Fruit fly (Drosophila melanogaster) whole organism, embryonic: ENCODE measurements around the gene Rpn12.

ENCODE experiments used
- Awh ChIP-seq: fragments of 200-800 bp; sonication (Bioruptor generic); IDR thresholded peaks from 2 replicates; pipeline ENCODE4, ENCODE4 v1.3.6; 2022; ENCODE audit warnings: missing biosample characterization, missing genetic modification characterization
- Bgb ChIP-seq: fragments of 200-800 bp; sonication (Bioruptor generic); IDR thresholded peaks from 2 replicates; pipeline ENCODE4 v1.3.6; 2022; ENCODE audit warnings: missing biosample characterization, missing genetic modification characterization; ENCODE audit not compliant: partially characterized antibody
- CG10274 ChIP-seq: fragments of 200-800 bp; sonication (Bioruptor generic); optimal IDR thresholded peaks from 3 replicates; lab custom pipeline; 2017; ENCODE audit warnings: missing biosample characterization, mild to moderate bottlenecking, missing genetic modification characterization
- CG10565 ChIP-seq: fragments of 200-800 bp; sonication (Bioruptor generic); optimal IDR thresholded peaks from 3 replicates; lab custom pipeline; 2016; ENCODE audit warnings: missing biosample characterization, mild to moderate bottlenecking, missing genetic modification characterization
- CG11398 ChIP-seq: fragments of 200-800 bp; sonication (Bioruptor generic); optimal IDR thresholded peaks from 2 replicates; lab custom pipeline; 2016; ENCODE audit warnings: missing biosample characterization, missing genetic modification characterization
- CG12769 ChIP-seq: fragments of 200-800 bp; sonication (Bioruptor generic); optimal IDR thresholded peaks from 2 replicates; lab custom pipeline; 2019; ENCODE audit warnings: missing biosample characterization, mild to moderate bottlenecking, missing genetic modification characterization, moderate library complexity
- CG14014 ChIP-seq: fragments of 200-800 bp; sonication (Bioruptor generic); IDR thresholded peaks from 2 replicates; pipeline ENCODE4 v1.3.6; 2022; ENCODE audit warnings: missing biosample characterization, missing genetic modification characterization
- CG14050 ChIP-seq: fragments of 200-800 bp; sonication (Bioruptor generic); IDR thresholded peaks from 3 replicates; pipeline ENCODE4 v1.3.6; 2022; ENCODE audit warnings: missing biosample characterization, missing genetic modification characterization
- CG15073 ChIP-seq: fragments of 200-800 bp; sonication (Bioruptor generic); optimal IDR thresholded peaks from 2 replicates; lab custom pipeline; 2016; ENCODE audit warnings: missing biosample characterization, missing genetic modification characterization
- CG1603 ChIP-seq: fragments of 200-800 bp; sonication (Bioruptor generic); optimal IDR thresholded peaks from 2 replicates; lab custom pipeline; 2019; ENCODE audit warnings: missing biosample characterization, mild to moderate bottlenecking, missing genetic modification characterization, moderate library complexity
- CG16815 ChIP-seq: fragments of 200-800 bp; sonication (Bioruptor generic); optimal IDR thresholded peaks from 3 replicates; lab custom pipeline; 2017; ENCODE audit warnings: missing biosample characterization, mild to moderate bottlenecking, missing genetic modification characterization
- CG17359 ChIP-seq: fragments of 200-800 bp; sonication (Bioruptor generic); optimal IDR thresholded peaks from 3 replicates; lab custom pipeline; 2018; ENCODE audit warnings: missing biosample characterization, mild to moderate bottlenecking, missing genetic modification characterization, moderate library complexity
- CG17568 ChIP-seq: fragments of 200-800 bp; sonication (Bioruptor generic); optimal IDR thresholded peaks from 2 replicates; lab custom pipeline; 2018; ENCODE audit warnings: missing biosample characterization, mild to moderate bottlenecking, missing genetic modification characterization, moderate library complexity
- CG17612 ChIP-seq: fragments of 200-800 bp; sonication (Bioruptor generic); IDR thresholded peaks from 2 replicates; pipeline ENCODE4 v1.3.6; 2022; ENCODE audit warnings: missing biosample characterization, missing genetic modification characterization
- CG17829 ChIP-seq: fragments of 200-800 bp; optimal IDR thresholded peaks from 2 replicates; lab custom pipeline; 2019; ENCODE audit warnings: missing biosample characterization, mild to moderate bottlenecking, missing genetic modification characterization, moderate library complexity
- CG32772 ChIP-seq: fragments of 200-800 bp; sonication (Bioruptor generic); IDR thresholded peaks from 2 replicates; pipeline ENCODE4 v1.3.6; 2022; ENCODE audit warnings: missing biosample characterization, missing genetic modification characterization
- CG7271 ChIP-seq: fragments of 200-800 bp; sonication (Bioruptor generic); optimal IDR thresholded peaks from 2 replicates; lab custom pipeline; 2018; ENCODE audit warnings: missing biosample characterization, mild to moderate bottlenecking, missing genetic modification characterization, moderate library complexity
- CG7839 ChIP-seq: fragments of 200-800 bp; sonication (Bioruptor generic); optimal IDR thresholded peaks from 3 replicates; lab custom pipeline; 2018; ENCODE audit warnings: missing biosample characterization, mild to moderate bottlenecking, missing genetic modification characterization, moderate library complexity
- CG8359 ChIP-seq: fragments of 200-800 bp; sonication (Bioruptor generic); optimal IDR thresholded peaks from 2 replicates; lab custom pipeline; 2017; ENCODE audit warnings: missing biosample characterization, mild to moderate bottlenecking, missing genetic modification characterization, borderline replicate concordance
- CG8924 ChIP-seq: fragments of 200-800 bp; optimal IDR thresholded peaks from 3 replicates; lab custom pipeline; 2019; ENCODE audit warnings: missing biosample characterization, mild to moderate bottlenecking, missing genetic modification characterization, moderate library complexity
- CG9727 ChIP-seq: fragments of 200-800 bp; sonication (Bioruptor generic); optimal IDR thresholded peaks from 3 replicates; lab custom pipeline; 2017; ENCODE audit warnings: missing biosample characterization, mild to moderate bottlenecking, missing genetic modification characterization
- CG9797 ChIP-seq: fragments of 200-800 bp; sonication (Bioruptor generic); optimal IDR thresholded peaks from 3 replicates; lab custom pipeline; 2018; ENCODE audit warnings: missing biosample characterization, mild to moderate bottlenecking, missing genetic modification characterization
- CG9817 ChIP-seq: fragments of 200-800 bp; sonication (Bioruptor generic); optimal IDR thresholded peaks from 2 replicates; lab custom pipeline; 2018; ENCODE audit warnings: missing biosample characterization, mild to moderate bottlenecking, missing genetic modification characterization, moderate library complexity
- CkIIα-i1 ChIP-seq: fragments of 200-800 bp; sonication (Bioruptor generic); IDR thresholded peaks from 2 replicates; pipeline ENCODE4 v1.3.6; 2022; ENCODE audit warnings: missing biosample characterization, missing genetic modification characterization
- D19A ChIP-seq: fragments of 200-800 bp; optimal IDR thresholded peaks from 3 replicates; lab custom pipeline; 2019; ENCODE audit warnings: missing biosample characterization, mild to moderate bottlenecking, missing genetic modification characterization, moderate library complexity
- Dfd ChIP-seq, 2 experiments: fragments of >200 bp; optimal IDR thresholded peaks; 2 replicates each; lab custom pipeline; 2017; ENCODE audit warnings: missing biosample characterization in 2 of 2, missing genetic modification characterization in 2 of 2
- Dll ChIP-seq: fragments of 200-800 bp; sonication (Bioruptor generic); IDR thresholded peaks from 4 replicates; pipeline ENCODE4 v1.3.6; 2022; ENCODE audit warnings: missing biosample characterization, missing genetic modification characterization; ENCODE audit not compliant: partially characterized antibody
- Doc2 ChIP-seq: fragments of 200-800 bp; sonication (Bioruptor generic); IDR thresholded peaks from 2 replicates; pipeline ENCODE4 v1.3.6; 2022; ENCODE audit warnings: missing biosample characterization, missing genetic modification characterization
- E2f2 ChIP-seq: fragments of 200-800 bp; sonication (Bioruptor generic); IDR thresholded peaks from 2 replicates; pipeline ENCODE4 v1.3.6; 2022; ENCODE audit warnings: missing biosample characterization, missing genetic modification characterization
- Elba2 ChIP-seq: fragments of 200-800 bp; sonication (Bioruptor generic); optimal IDR thresholded peaks from 3 replicates; lab custom pipeline; 2016; ENCODE audit warnings: missing biosample characterization, missing genetic modification characterization
- Hmr ChIP-seq: fragments of 200-800 bp; sonication (Bioruptor generic); optimal IDR thresholded peaks from 3 replicates; lab custom pipeline; 2017; ENCODE audit warnings: mild to moderate bottlenecking, missing biosample characterization, missing genetic modification reagents, missing genetic modification characterization
- NC2β ChIP-seq: fragments of 200-800 bp; sonication (Bioruptor generic); optimal IDR thresholded peaks from 2 replicates; lab custom pipeline; 2016; ENCODE audit warnings: missing biosample characterization, missing genetic modification characterization
- NFAT ChIP-seq: fragments of 200-800 bp; sonication (Bioruptor generic); IDR thresholded peaks from 2 replicates; pipeline ENCODE4 v1.3.6; 2022; ENCODE audit warnings: missing biosample characterization, missing genetic modification characterization
- Nf-YA ChIP-seq: fragments of 200-800 bp; sonication (Bioruptor generic); IDR thresholded peaks from 2 replicates; pipeline ENCODE4 v1.3.6; 2022; ENCODE audit warnings: missing biosample characterization, missing genetic modification characterization
- Trl ChIP-seq, 3 experiments: fragments of >200 bp in 2 of 3; fragments of 200-800 bp in 1 of 3; sonication (Bioruptor generic) in 1 of 3; optimal IDR thresholded peaks; 2 replicates in 1 of 3; 3 replicates in 2 of 3; lab custom pipeline; 2016 to 2017; ENCODE audit warnings: missing biosample characterization in 1 of 3, missing genetic modification characterization in 1 of 3
- Vsx1 ChIP-seq: fragments of 200-800 bp; sonication (Bioruptor generic); optimal IDR thresholded peaks from 2 replicates; lab custom pipeline; 2017; ENCODE audit warnings: missing biosample characterization, mild to moderate bottlenecking, missing genetic modification characterization, missing genetic modification reagents
- Xrp1 ChIP-seq: fragments of 200-800 bp; sonication (Bioruptor generic); IDR thresholded peaks from 2 replicates; pipeline ENCODE4 v1.3.6; 2022; ENCODE audit warnings: missing biosample characterization, missing genetic modification characterization
- YL-1 ChIP-seq: fragments of 200-800 bp; sonication (Bioruptor generic); optimal IDR thresholded peaks from 3 replicates; lab custom pipeline; 2017; ENCODE audit warnings: missing biosample characterization, mild to moderate bottlenecking, missing genetic modification characterization
- crp ChIP-seq, 2 experiments: fragments of 200-800 bp; sonication (Bioruptor generic); optimal IDR thresholded peaks; 2 replicates in 1 of 2; 3 replicates in 1 of 2; lab custom pipeline; 2017; ENCODE audit warnings: missing biosample characterization in 2 of 2, missing genetic modification characterization in 2 of 2, mild to moderate bottlenecking in 1 of 2, moderate library complexity in 1 of 2
- ems ChIP-seq: fragments of 200-800 bp; sonication (Bioruptor generic); optimal IDR thresholded peaks from 3 replicates; lab custom pipeline; 2016; ENCODE audit warnings: missing biosample characterization, missing genetic modification characterization
- gt ChIP-seq: fragments of 200-800 bp; sonication (Bioruptor generic); IDR thresholded peaks from 2 replicates; pipeline ENCODE4 v1.3.6; 2022; ENCODE audit warnings: missing biosample characterization, missing genetic modification characterization
- hkb ChIP-seq, 2 experiments: fragments of 200-800 bp in 1 of 2; fragments of >200 bp in 1 of 2; sonication (Bioruptor generic) in 1 of 2; IDR thresholded peaks in 1 of 2; optimal IDR thresholded peaks in 1 of 2; 2 replicates each; pipeline versions ENCODE4 v1.3.6 to Lab custom; 2017 to 2022; ENCODE audit warnings: missing biosample characterization in 1 of 2, missing genetic modification characterization in 1 of 2
- hth ChIP-seq: fragments of >200 bp; optimal IDR thresholded peaks from 2 replicates; lab custom pipeline; 2017; ENCODE audit warnings: inconsistent platforms
- kni ChIP-seq: fragments of 200-800 bp; sonication (Bioruptor generic); optimal IDR thresholded peaks from 3 replicates; lab custom pipeline; 2017; ENCODE audit warnings: mild to moderate bottlenecking, missing biosample characterization, missing genetic modification reagents, missing genetic modification characterization
- phol ChIP-seq: fragments of 200-800 bp; sonication (Bioruptor generic); optimal IDR thresholded peaks from 3 replicates; lab custom pipeline; 2018; ENCODE audit warnings: missing biosample characterization, mild to moderate bottlenecking, missing genetic modification characterization, moderate library complexity
- pita ChIP-seq: fragments of 200-800 bp; sonication (Bioruptor generic); optimal IDR thresholded peaks from 2 replicates; lab custom pipeline; 2017; ENCODE audit warnings: missing biosample characterization, mild to moderate bottlenecking, missing genetic modification characterization
- tin ChIP-seq: fragments of 200-800 bp; sonication (Bioruptor generic); optimal IDR thresholded peaks from 3 replicates; lab custom pipeline; 2016; ENCODE audit warnings: missing biosample characterization, missing genetic modification characterization
- trh ChIP-seq: fragments of 200-800 bp; sonication (Bioruptor generic); optimal IDR thresholded peaks from 2 replicates; lab custom pipeline; 2016; ENCODE audit warnings: missing biosample characterization, missing genetic modification characterization

Gene Rpn12

dm6 chr3L:16574307-16574946 is 8.4 kb upstream of the Rpn12 start, which contains the start of gene mbf1 (continued):
- TF ChIP-seq hth, result no peak
- TF ChIP-seq crp (GFP tag; optimal IDR thresholded peaks at IDR 0.05; lab: Kevin White, UChicago), result peak; percentile 62 to 92
- TF ChIP-seq hkb (optimal IDR thresholded peaks at IDR 0.05; lab: Kevin White, UChicago), result no peak
- TF ChIP-seq hkb (GFP tag; IDR thresholded peaks at IDR 0.05; lab: Robert Waterston, UW), result no peak
- TF ChIP-seq Bgb (GFP tag; lab: Robert Waterston, UW), result 0 out of 2 replicates have a peak, but pooled peaks have one; percentile 28
- TF ChIP-seq NC2β, result peak; percentile 9
- TF ChIP-seq Awh, result no peak
- TF ChIP-seq E2f2, result peak; percentile 69
- TF ChIP-seq Vsx1 (GFP tag; lab: Kevin White, UChicago), result no peak
- TF ChIP-seq CG8924 (tag; lab: Kevin White, UChicago), result peak; percentile 52
- peak; percentile 11 for TF ChIP-seq Hmr
- no peak for TF ChIP-seq CG9817 (tag; lab: Kevin White, UChicago)
- no peak for TF ChIP-seq Nf-YA (GFP tag; lab: Robert Waterston, UW)
- TF ChIP-seq CG17829, result peak; percentile 13
- no peak for TF ChIP-seq CG32772 (GFP tag; lab: Robert Waterston, UW)
- peak; percentile 91 for TF ChIP-seq YL-1 (GFP tag; lab: Kevin White, UChicago)
- TF ChIP-seq ems (GFP tag; lab: Kevin White, UChicago), result no peak
- TF ChIP-seq Dll (GFP tag; lab: Robert Waterston, UW), result peak; percentile 78
- TF ChIP-seq, all 482 proteins: peak for 138

dm6 chr3L:16580049-16580448 is 2.8 kb upstream of the Rpn12 start, which contains the start of gene nxf2:
TSS of gene nxf2 (minus strand) at chr3L:16580306.
- no peak for TF ChIP-seq tin (GFP tag; lab: Kevin White, UChicago)
- no peak for TF ChIP-seq Trl (optimal IDR thresholded peaks at IDR 0.05; lab: Kevin White, UChicago)
- TF ChIP-seq Trl (GFP tag; optimal IDR thresholded peaks at IDR 0.05; lab: Kevin White, UChicago), result no peak
- TF ChIP-seq CG9727, result no peak
- no peak for TF ChIP-seq CG10274
- no peak for TF ChIP-seq trh (GFP tag; lab: Kevin White, UChicago)
- TF ChIP-seq pita (GFP tag; lab: Kevin White, UChicago), result no peak
- no peak for TF ChIP-seq CG9797
- no peak for TF ChIP-seq NFAT
- TF ChIP-seq CG11398 (GFP tag; lab: Kevin White, UChicago), result no peak
- no peak for TF ChIP-seq CG8359 (GFP tag; lab: Kevin White, UChicago)
- TF ChIP-seq Elba2, result no peak
- no peak for TF ChIP-seq CG16815 (GFP tag; lab: Kevin White, UChicago)
- no peak for TF ChIP-seq CG17612
- no peak for TF ChIP-seq CG17568 (GFP tag; lab: Kevin White, UChicago)
- TF ChIP-seq CG7839 (tag; lab: Kevin White, UChicago), result no peak
- no peak for TF ChIP-seq CG14014 (GFP tag; lab: Robert Waterston, UW)
- TF ChIP-seq Xrp1 (GFP tag; lab: Robert Waterston, UW), result 0 out of 2 replicates have a peak, but pooled peaks have one; percentile 25
- TF ChIP-seq CG10565 (GFP tag; lab: Kevin White, UChicago), result no peak
- no peak for TF ChIP-seq CG15073
- TF ChIP-seq gt (GFP tag; lab: Robert Waterston, UW), result no peak
- TF ChIP-seq CkIIα-i1, result no peak
- TF ChIP-seq CG1603, result no peak
- no peak for TF ChIP-seq CG17359 (tag; lab: Kevin White, UChicago)
- no peak for TF ChIP-seq CG7271 (tag; lab: Kevin White, UChicago)
- no peak for TF ChIP-seq kni (GFP tag; lab: Kevin White, UChicago)
- peak; percentile 76 for TF ChIP-seq phol
- no peak for TF ChIP-seq YL-1 (GFP tag; lab: Kevin White, UChicago)
- no peak for TF ChIP-seq Dfd (GFP tag; optimal IDR thresholded peaks at IDR 0.05; lab: Kevin White, UChicago)
- TF ChIP-seq CG12769 (tag; lab: Kevin White, UChicago), result no peak
- no peak for TF ChIP-seq Doc2 (GFP tag; lab: Robert Waterston, UW)
- no peak for TF ChIP-seq D19A (tag; lab: Kevin White, UChicago)
- TF ChIP-seq CG14050 (GFP tag; lab: Robert Waterston, UW), result no peak
- no peak for TF ChIP-seq crp (GFP tag; optimal IDR thresholded peaks at IDR 0.05; lab: Kevin White, UChicago)
